Worm (Caenorhabditis elegans) whole organism, mixed stage, embryonic: ENCODE results near the gene C15H9.11.

Experiments used
- bed-3 ChIP-seq: fragments of 200-800 bp; sonication (Bioruptor generic); optimal IDR thresholded peaks from 3 replicates; lab custom pipeline; 2018; ENCODE audit warnings: mild to moderate bottlenecking, missing genetic modification characterization, moderate library complexity, missing compliant biosample characterization
- ces-1 ChIP-seq: fragments of 150-350 bp; optimal IDR thresholded peaks from 2 replicates; lab custom pipeline; 2014; ENCODE audit warnings: missing biosample characterization, missing genetic modification reagents, missing genetic modification characterization
- elt-3 ChIP-seq: fragments of 150-350 bp; optimal IDR thresholded peaks from 2 replicates; lab custom pipeline; 2014; ENCODE audit warnings: missing biosample characterization, missing genetic modification characterization
- lin-13 ChIP-seq: fragments of 150-350 bp; optimal IDR thresholded peaks from 2 replicates; lab custom pipeline; 2014; ENCODE audit warnings: missing biosample characterization, missing genetic modification characterization
- nhr-237 ChIP-seq: fragments of 150-350 bp; optimal IDR thresholded peaks from 2 replicates; lab custom pipeline; 2014; ENCODE audit warnings: missing biosample characterization, missing genetic modification characterization
- nhr-28 ChIP-seq: fragments of 150-350 bp; optimal IDR thresholded peaks from 2 replicates; lab custom pipeline; 2014; ENCODE audit warnings: missing biosample characterization, missing genetic modification characterization
- snpc-4 ChIP-seq: fragments of 150-350 bp; optimal IDR thresholded peaks from 2 replicates; lab custom pipeline; 2014; ENCODE audit warnings: missing biosample characterization, missing genetic modification characterization
- unc-120 ChIP-seq: sonication (generic microtip); optimal IDR thresholded peaks from 2 replicates; lab custom pipeline; 2017; ENCODE audit warnings: missing genetic modification characterization, missing compliant biosample characterization; ENCODE audit not compliant: poor library complexity, severe bottlenecking
- unc-39 ChIP-seq: fragments of 150-350 bp; optimal IDR thresholded peaks from 2 replicates; lab custom pipeline; 2014; ENCODE audit warnings: missing biosample characterization, missing genetic modification characterization
- ztf-11 ChIP-seq: fragments of 150-350 bp; optimal IDR thresholded peaks from 2 replicates; lab custom pipeline; 2014; ENCODE audit warnings: missing biosample characterization, missing genetic modification characterization

DNA sequence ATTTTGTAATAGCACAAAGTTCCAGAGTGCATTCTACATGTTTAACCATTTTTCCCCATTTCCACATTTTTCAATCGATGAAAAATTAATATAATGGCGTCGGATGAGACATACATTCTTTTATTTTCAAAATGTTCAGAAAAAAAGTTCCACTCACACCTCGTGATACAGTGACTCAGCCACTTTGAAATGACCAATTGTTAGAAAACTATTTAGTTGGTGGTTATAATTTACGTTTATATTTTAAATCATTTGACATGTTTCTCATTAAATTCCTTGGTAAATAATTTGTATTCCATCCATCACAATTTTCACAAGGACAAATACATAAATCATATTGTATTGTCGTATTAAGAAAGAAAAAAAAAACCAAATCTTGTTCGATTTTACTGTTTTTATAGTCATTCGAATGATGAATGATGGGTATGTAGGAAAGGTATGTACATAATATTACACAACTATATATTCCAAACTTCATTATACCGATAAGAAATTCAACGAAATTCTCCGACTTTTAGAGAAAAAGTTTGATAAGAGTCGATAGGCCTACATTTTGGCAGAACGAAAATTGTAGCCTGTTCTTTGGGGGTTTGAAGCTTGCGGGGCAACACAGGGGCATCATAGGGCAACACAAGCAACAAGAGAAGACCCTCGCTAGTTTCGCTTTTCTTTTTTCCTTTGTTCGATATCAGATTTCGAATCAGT lies 2.6 kb downstream of the C15H9.11 start:
- TF ChIP-seq unc-120 (tag; lab: Kevin White, UChicago) (no peak), snpc-4 (tag; lab: Kevin White, UChicago) (no peak), bed-3 (GFP tag; lab: Kevin White, UChicago) (no peak), lin-13 (tag; lab: Kevin White, UChicago) (no peak), elt-3 (tag; lab: Kevin White, UChicago) (no peak), nhr-237 (tag; lab: Kevin White, UChicago) (no peak), ztf-11 (tag; lab: Kevin White, UChicago) (no peak), ces-1 (GFP tag; lab: Kevin White, UChicago) (no peak), nhr-28 (tag; lab: Kevin White, UChicago) (no peak), unc-39 (tag; lab: Kevin White, UChicago) (no peak)
